Fruit fly (Drosophila melanogaster) whole organism, wandering third instar larva: ENCODE measurements around the gene CG44038.

Experiments used
- Dif ChIP-seq: fragments of 200-275, 200-300 bp; sonication (Bioruptor generic); optimal IDR thresholded peaks from 2 replicates; lab custom pipeline; 2018; ENCODE audit warnings: missing biosample characterization, missing genetic modification characterization; ENCODE audit not compliant: partially characterized antibody
- Hr83 ChIP-seq: fragments of 200-300 bp; sonication (Bioruptor generic); optimal IDR thresholded peaks from 2 replicates; lab custom pipeline; 2016; ENCODE audit warnings: missing biosample characterization, mild to moderate bottlenecking, missing genetic modification characterization, moderate library complexity; ENCODE audit not compliant: poor library complexity, severe bottlenecking
- Jra ChIP-seq: sonication (Bioruptor generic); optimal IDR thresholded peaks from 2 replicates; lab custom pipeline; 2016; ENCODE audit warnings: missing biosample characterization, missing genetic modification characterization
- Sp1 ChIP-seq: fragments of 200-800 bp; sonication (Bioruptor generic); optimal IDR thresholded peaks from 3 replicates; lab custom pipeline; 2019; ENCODE audit warnings: missing biosample characterization, mild to moderate bottlenecking, missing genetic modification characterization, moderate library complexity
- br ChIP-seq: fragments of 200-800 bp; sonication (Bioruptor generic); optimal IDR thresholded peaks from 2 replicates; lab custom pipeline; 2016; ENCODE audit warnings: missing biosample characterization, missing genetic modification characterization
- foxo ChIP-seq, 2 experiments: fragments of 200-800 bp; sonication (Bioruptor generic); optimal IDR thresholded peaks; 2 replicates in 1 of 2; 3 replicates in 1 of 2; lab custom pipeline; 2016 to 2017; ENCODE audit warnings: missing biosample characterization in 2 of 2, missing genetic modification characterization in 2 of 2
- h ChIP-seq: fragments of 200-800 bp; sonication (Bioruptor generic); optimal IDR thresholded peaks from 3 replicates; lab custom pipeline; 2016; ENCODE audit warnings: missing biosample characterization, mild to moderate bottlenecking, missing genetic modification characterization
- jim ChIP-seq: fragments of 175-275, 200-325 bp; sonication (Bioruptor generic); optimal IDR thresholded peaks from 2 replicates; lab custom pipeline; 2016; ENCODE audit warnings: missing biosample characterization, mild to moderate bottlenecking, missing genetic modification characterization
- psq ChIP-seq: fragments of 200-800 bp; sonication (Bioruptor generic); optimal IDR thresholded peaks from 3 replicates; lab custom pipeline; 2017; ENCODE audit warnings: missing biosample characterization, mild to moderate bottlenecking, missing genetic modification characterization, moderate library complexity
- sv ChIP-seq: fragments of 200-800 bp; sonication (Bioruptor generic); optimal IDR thresholded peaks from 3 replicates; lab custom pipeline; 2016; ENCODE audit warnings: missing biosample characterization, missing genetic modification characterization
- woc ChIP-seq: sonication (Bioruptor generic); optimal IDR thresholded peaks from 2 replicates; lab custom pipeline; 2016; ENCODE audit warnings: missing biosample characterization, mild to moderate bottlenecking, missing genetic modification characterization

DNA sequence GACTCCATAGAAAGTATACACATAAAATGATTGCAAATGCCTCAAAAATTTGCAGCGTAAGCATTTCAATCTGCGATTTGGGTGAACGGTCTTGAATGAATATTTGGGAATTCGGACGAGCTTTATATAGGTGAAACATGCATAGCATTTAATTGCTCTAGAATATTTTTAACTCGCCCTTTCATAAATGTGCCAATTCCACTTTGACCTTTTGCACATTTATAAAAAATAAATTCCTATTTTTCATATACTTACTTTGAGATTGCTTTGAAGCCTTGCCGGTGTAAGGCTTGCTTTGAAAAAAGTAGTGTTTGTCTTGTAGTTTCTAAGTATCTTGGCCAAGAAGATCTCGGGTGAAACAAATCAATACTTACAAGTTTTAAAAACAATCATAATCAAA lies 26.2 kb upstream of the CG44038 start, which contains the start of gene Cyp313a5:
- no peak for TF ChIP-seq woc
- TF ChIP-seq sv (GFP tag; lab: Kevin White, UChicago) = no peak
- TF ChIP-seq foxo (GFP tag; optimal IDR thresholded peaks at IDR 0.05; lab: Kevin White, UChicago) = no peak
- TF ChIP-seq br = no peak
- TF ChIP-seq Hr83 (GFP tag; lab: Kevin White, UChicago) = no peak
- no peak for TF ChIP-seq Sp1
- no peak for TF ChIP-seq h
- no peak for TF ChIP-seq psq
- no peak for TF ChIP-seq Dif (GFP tag; lab: Kevin White, UChicago)
- no peak for TF ChIP-seq jim (GFP tag; lab: Kevin White, UChicago)
- TF ChIP-seq Jra (GFP tag; lab: Kevin White, UChicago) = no peak
